Fruit fly (Drosophila melanogaster): Measurements from ENCODE around the gene Toll-6.

Gene Toll-6

dm6 chr3L:15311457-15312368, 24.8 kb upstream of the Toll-6 start (continued):
- TF ChIP-seq CG13287 (GFP tag; IDR thresholded peaks at IDR 0.05; ENCODE audit: partially characterized antibody) (no peak), GATAe (GFP tag; conservative IDR thresholded peaks at IDR 0.05) (no peak), Asciz (GFP tag; optimal IDR thresholded peaks at IDR 0.05) (peak; percentile 32), CG12155 (GFP tag; optimal IDR thresholded peaks at IDR 0.05) (peak; percentile 3), CG31365 (tag; optimal IDR thresholded peaks at IDR 0.05) (no peak), Sry-β (GFP tag; optimal IDR thresholded peaks at IDR 0.05) (no peak), CG1647 (GFP tag; optimal IDR thresholded peaks at IDR 0.05) (no peak), tio (GFP tag; optimal IDR thresholded peaks at IDR 0.05) (peak; percentile 35), CG8359 (GFP tag; optimal IDR thresholded peaks at IDR 0.05; ENCODE audit: borderline replicate concordance) (peak; percentile 41), Kr (GFP tag; optimal IDR thresholded peaks at IDR 0.05) (peak; percentile 4), ems (GFP tag; optimal IDR thresholded peaks at IDR 0.05) (no peak), CG6683 (GFP tag; optimal IDR thresholded peaks at IDR 0.05) (no peak), MTF-1 (GFP tag; optimal IDR thresholded peaks at IDR 0.05; ENCODE audit: borderline replicate concordance) (peak; percentile 10), Dek (tag; optimal IDR thresholded peaks at IDR 0.05) (no peak), Hand (GFP tag; optimal IDR thresholded peaks at IDR 0.05) (no peak), CG15514 (GFP tag; optimal IDR thresholded peaks at IDR 0.05) (no peak), da (GFP tag; optimal IDR thresholded peaks at IDR 0.05) (no peak), gcm2 (GFP tag; optimal IDR thresholded peaks at IDR 0.05) (no peak), Poxn (GFP tag; IDR thresholded peaks at IDR 0.05) (no peak), slou (GFP tag; optimal IDR thresholded peaks at IDR 0.05) (no peak), CG32767 (GFP tag; IDR thresholded peaks at IDR 0.05) (0 out of 2 replicates have a peak, but pooled peaks have one; percentile 23), CG11504 (tag; optimal IDR thresholded peaks at IDR 0.05) (peak; percentile 72), shn (GFP tag; optimal IDR thresholded peaks at IDR 0.05) (no peak), Stat92E (GFP tag; optimal IDR thresholded peaks at IDR 0.05) (no peak), CG13296 (GFP tag; optimal IDR thresholded peaks at IDR 0.05) (no peak), disco-r (GFP tag; optimal IDR thresholded peaks at IDR 0.05) (no peak), Ravus (GFP tag; IDR thresholded peaks at IDR 0.05) (no peak), jumu (GFP tag; optimal IDR thresholded peaks at IDR 0.05) (no peak), TFAM (GFP tag; optimal IDR thresholded peaks at IDR 0.05) (no peak), Chrac-16 (GFP tag; optimal IDR thresholded peaks at IDR 0.05) (peak; percentile 34), salm (tag; optimal IDR thresholded peaks at IDR 0.05) (no peak), CG8924 (tag; optimal IDR thresholded peaks at IDR 0.05) (peak; percentile 76), CG10274 (GFP tag; optimal IDR thresholded peaks at IDR 0.05) (no peak), onecut (GFP tag; IDR thresholded peaks at IDR 0.05) (peak; percentile 35; the same call in 1 of the 2 replicates), fd102C (GFP tag; optimal IDR thresholded peaks at IDR 0.05) (no peak), pho (GFP tag; optimal IDR thresholded peaks at IDR 0.05) (no peak), Antp (GFP tag; optimal IDR thresholded peaks at IDR 0.05) (no peak), oc (tag; optimal IDR thresholded peaks at IDR 0.05) (peak; percentile 57), CG17385 (GFP tag; optimal IDR thresholded peaks at IDR 0.05) (peak; percentile 19), zen2 (GFP tag; IDR thresholded peaks at IDR 0.05; ENCODE audit: partially characterized antibody) (no peak), CG12769 (tag; optimal IDR thresholded peaks at IDR 0.05) (no peak), CG9797 (GFP tag; optimal IDR thresholded peaks at IDR 0.05) (no peak), CG7271 (tag; optimal IDR thresholded peaks at IDR 0.05) (no peak), Hey (tag; optimal IDR thresholded peaks at IDR 0.05) (no peak), NC2β (GFP tag; optimal IDR thresholded peaks at IDR 0.05) (no peak), CG10959 (GFP tag; IDR thresholded peaks at IDR 0.05) (peak; percentile 79), btn (GFP tag; optimal IDR thresholded peaks at IDR 0.05) (no peak), fd96Cb (tag; optimal IDR thresholded peaks at IDR 0.05) (peak; percentile 72)

All from whole organism, embryonic.